Worm (Caenorhabditis elegans) whole organism, L4/young adult: Measurements from ENCODE around the gene tag-250.

Source experiments
- W03F9.2 ChIP-seq: fragments of 150-350 bp; optimal IDR thresholded peaks from 2 replicates; lab custom pipeline; 2014; ENCODE audit warnings: missing biosample characterization, missing genetic modification characterization
- dao-5 ChIP-seq: sonication (generic microtip); optimal IDR thresholded peaks from 2 replicates; lab custom pipeline; 2016; ENCODE audit warnings: missing genotype, missing genetic modification characterization, moderate library complexity, missing compliant biosample characterization
- him-1 ChIP-seq: sonication (generic microtip); optimal IDR thresholded peaks from 2 replicates; lab custom pipeline; 2016; ENCODE audit warnings: missing genotype, missing genetic modification reagents, missing genetic modification characterization, missing compliant biosample characterization

ce11 chrIII:7933235-7933634 lies 8.5 kb upstream of the tag-250 start, which contains the start of gene ran-2:
- no peak for TF ChIP-seq him-1 (tag; lab: Kevin White, UChicago)
- TF ChIP-seq W03F9.2 (tag; lab: Kevin White, UChicago), result no peak
- TF ChIP-seq dao-5 (tag; lab: Kevin White, UChicago), result no peak
